Worm (Caenorhabditis elegans): ENCODE results near the gene ipmk-1.

ipmk-1 gene

ce11 chrIV:12522521-12522920 is 25.4 kb upstream of the ipmk-1 start, which contains the start of gene sru-13:
Gene sru-13, minus strand, starts transcription at chrIV:12522621.
- no peak for TF ChIP-seq tag-97 (GFP tag; IDR thresholded peaks at IDR 0.05)
- no peak for TF ChIP-seq saeg-2 (GFP tag; IDR thresholded peaks at IDR 0.05)
- peak; percentile 75 for TF ChIP-seq aha-1 (tag)
- TF ChIP-seq dmd-6 (GFP tag; IDR thresholded peaks at IDR 0.05) = no peak
- TF ChIP-seq pqm-1 (tag; optimal IDR thresholded peaks at IDR 0.05) = no peak
- TF ChIP-seq zfp-3 (GFP tag; conservative IDR thresholded peaks at IDR 0.05) = no peak
- TF ChIP-seq pha-4 (GFP tag; IDR thresholded peaks at IDR 0.05) = no peak
- TF ChIP-seq pha-4 (tag; optimal IDR thresholded peaks at IDR 0.05) = no peak

- TF ChIP-seq nhr-42 (GFP tag; IDR thresholded peaks at IDR 0.05) (no peak), lin-29 (GFP tag; IDR thresholded peaks at IDR 0.05) (no peak), egl-43 (GFP tag; IDR thresholded peaks at IDR 0.05) (no peak), F26F4.8 (GFP tag; conservative IDR thresholded peaks at IDR 0.05) (no peak), unc-62 (GFP tag; optimal IDR thresholded peaks at IDR 0.05 in 1 of 2) (peak in 1 of 2 experiments; percentile 58), unc-62 (tag; optimal IDR thresholded peaks at IDR 0.05) (no peak), nhr-111 (GFP tag; optimal IDR thresholded peaks at IDR 0.05) (no peak), nhr-6 (tag; optimal IDR thresholded peaks at IDR 0.05) (no peak)
Observed at ce11 chrIV:12525409-12525808, 22.5 kb upstream of the ipmk-1 start, which contains the start of gene eak-4. Gene eak-4, minus strand, starts transcription at chrIV:12525509.

ce11 chrIV:12527217-12527616 is 20.7 kb upstream of the ipmk-1 start, which contains the start of gene F53B2.8:
Gene F53B2.8, minus strand, starts transcription at chrIV:12527396.
- TF ChIP-seq duxl-1 (tag; optimal IDR thresholded peaks at IDR 0.05; ENCODE audit: poor library complexity) (no peak), ceh-44 (GFP tag; IDR thresholded peaks at IDR 0.05) (no peak), tra-1 (GFP tag; IDR thresholded peaks at IDR 0.05) (no peak), vab-7 (GFP tag; IDR thresholded peaks at IDR 0.05) (no peak), hlh-11 (tag; optimal IDR thresholded peaks at IDR 0.05) (peak; percentile 75), dmd-6 (GFP tag; IDR thresholded peaks at IDR 0.05) (peak; percentile 81), F26F4.8 (GFP tag; conservative IDR thresholded peaks at IDR 0.05) (no peak), fkh-10 (GFP tag; optimal IDR thresholded peaks at IDR 0.05) (no peak), php-3 (GFP tag; IDR thresholded peaks at IDR 0.05) (0 out of 2 replicates have a peak, but pooled peaks have one; percentile 38), T26A8.4 (GFP tag; IDR thresholded peaks at IDR 0.05) (no peak), daf-12 (tag; optimal IDR thresholded peaks at IDR 0.05) (no peak), mdt-29 (GFP tag; IDR thresholded peaks at IDR 0.05) (no peak), sdz-12 (GFP tag; optimal IDR thresholded peaks at IDR 0.05) (no peak), nhr-11 (tag; optimal IDR thresholded peaks at IDR 0.05) (peak; percentile 10), attf-4 (tag; optimal IDR thresholded peaks at IDR 0.05) (no peak), lsy-2 (tag; optimal IDR thresholded peaks at IDR 0.05) (peak; percentile 17 to 37), nhr-77 (tag; optimal IDR thresholded peaks at IDR 0.05) (peak; percentile 56), hlh-30 (tag; optimal IDR thresholded peaks at IDR 0.05; ENCODE audit: insufficient read depth) (peak; percentile 67), mxl-3 (GFP tag; optimal IDR thresholded peaks at IDR 0.05) (peak; percentile 10), aha-1 (tag) (no peak), tag-97 (GFP tag; IDR thresholded peaks at IDR 0.05) (no peak), nhr-6 (tag; optimal IDR thresholded peaks at IDR 0.05) (peak; percentile 95), mep-1 (tag; optimal IDR thresholded peaks at IDR 0.05) (no peak), zag-1 (tag; optimal IDR thresholded peaks at IDR 0.05) (no peak), unc-62 (GFP tag; optimal IDR thresholded peaks at IDR 0.05 in 1 of 2) (peak in 1 of 2 experiments; percentile 26), unc-62 (tag; optimal IDR thresholded peaks at IDR 0.05) (no peak), rbr-2 (tag; optimal IDR thresholded peaks at IDR 0.05) (no peak), zip-11 (GFP tag; IDR thresholded peaks at IDR 0.05) (no peak), nhr-76 (tag; optimal IDR thresholded peaks at IDR 0.05) (no peak), ctbp-1 (GFP tag; IDR thresholded peaks at IDR 0.05) (no peak), nhr-41 (GFP tag; IDR thresholded peaks at IDR 0.05) (no peak), nhr-102 (tag; optimal IDR thresholded peaks at IDR 0.05) (peak; percentile 37), nhr-42 (GFP tag; IDR thresholded peaks at IDR 0.05) (no peak), lin-29 (GFP tag; IDR thresholded peaks at IDR 0.05) (no peak), hmg-1.1 (GFP tag; IDR thresholded peaks at IDR 0.05) (no peak), ceh-82 (tag; optimal IDR thresholded peaks at IDR 0.05) (no peak), zfp-3 (GFP tag; conservative IDR thresholded peaks at IDR 0.05) (no peak), aly-2 (tag; optimal IDR thresholded peaks at IDR 0.05) (no peak), zfp-2 (tag; optimal IDR thresholded peaks at IDR 0.05) (no peak), skn-1 (tag; optimal IDR thresholded peaks at IDR 0.05) (no peak), madf-5 (GFP tag; IDR thresholded peaks at IDR 0.05) (no peak), F10B5.3 (tag; optimal IDR thresholded peaks at IDR 0.05) (no peak)
